Fruit fly (Drosophila melanogaster): ENCODE data around the gene lmgB.

Gene lmgB

dm6 chr2L:8511723-8512122, 16.7 kb downstream of the lmgB start, which contains the start of gene CG13096 (continued):
- peak; percentile 52 for TF ChIP-seq Dek (tag; optimal IDR thresholded peaks at IDR 0.05)
- TF ChIP-seq MBD-R2 (GFP tag; IDR thresholded peaks at IDR 0.05), result peak; percentile 84
- no peak for TF ChIP-seq ind (GFP tag; optimal IDR thresholded peaks at IDR 0.05)
- TF ChIP-seq Lim3 (GFP tag; IDR thresholded peaks at IDR 0.05), result no peak
- no peak for TF ChIP-seq schlank (tag; optimal IDR thresholded peaks at IDR 0.05)
- TF ChIP-seq E2f2 (GFP tag; IDR thresholded peaks at IDR 0.05), result peak; percentile 86
- no peak for TF ChIP-seq CG30431 (GFP tag; optimal IDR thresholded peaks at IDR 0.05)
- TF ChIP-seq CG9215 (GFP tag; IDR thresholded peaks at IDR 0.05), result no peak
- TF ChIP-seq tgo (GFP tag; IDR thresholded peaks at IDR 0.05), result no peak
- no peak for TF ChIP-seq CG12744 (GFP tag; optimal IDR thresholded peaks at IDR 0.05)
- no peak for TF ChIP-seq B-H1 (GFP tag; IDR thresholded peaks at IDR 0.05)
- no peak for TF ChIP-seq gce (GFP tag; IDR thresholded peaks at IDR 0.05)
- no peak for TF ChIP-seq CG11398 (GFP tag; optimal IDR thresholded peaks at IDR 0.05)
- TF ChIP-seq dmrt11E (tag; optimal IDR thresholded peaks at IDR 0.05), result no peak
- TF ChIP-seq Lhr (GFP tag; optimal IDR thresholded peaks at IDR 0.05), result peak; percentile 77
- TF ChIP-seq CG15696 (tag; optimal IDR thresholded peaks at IDR 0.05), result no peak
- no peak for TF ChIP-seq CG31365 (tag; optimal IDR thresholded peaks at IDR 0.05)
- TF ChIP-seq Nf-YA (GFP tag; IDR thresholded peaks at IDR 0.05), result no peak
- peak; percentile 53 for TF ChIP-seq gfzf (GFP tag; optimal IDR thresholded peaks at IDR 0.05)
- TF ChIP-seq sima (GFP tag; optimal IDR thresholded peaks at IDR 0.05), result no peak
- TF ChIP-seq CG17361 (GFP tag; IDR thresholded peaks at IDR 0.05), result no peak
- no peak for TF ChIP-seq ab (GFP tag; optimal IDR thresholded peaks at IDR 0.05)
- peak; percentile 99 for TF ChIP-seq Bgb (GFP tag; IDR thresholded peaks at IDR 0.05; ENCODE audit: partially characterized antibody)
- no peak for TF ChIP-seq Awh (GFP tag; IDR thresholded peaks at IDR 0.05)
- TF ChIP-seq tin (GFP tag; optimal IDR thresholded peaks at IDR 0.05), result peak; percentile 16
- TF ChIP-seq CG9932 (GFP tag; IDR thresholded peaks at IDR 0.05), result peak; percentile 77
- TF ChIP-seq kni (GFP tag; optimal IDR thresholded peaks at IDR 0.05), result no peak
- no peak for TF ChIP-seq CG8478 (optimal IDR thresholded peaks at IDR 0.05)
- TF ChIP-seq CG4730 (GFP tag; IDR thresholded peaks at IDR 0.05), result no peak
- no peak for TF ChIP-seq slp2 (GFP tag; optimal IDR thresholded peaks at IDR 0.05)
- TF ChIP-seq esg (GFP tag; conservative IDR thresholded peaks at IDR 0.05), result no peak
- TF ChIP-seq da (GFP tag; optimal IDR thresholded peaks at IDR 0.05), result no peak
- peak; percentile 72 for TF ChIP-seq CG12659 (GFP tag; optimal IDR thresholded peaks at IDR 0.05)
- no peak for TF ChIP-seq CG16815 (GFP tag; optimal IDR thresholded peaks at IDR 0.05)
- TF ChIP-seq CG13296 (GFP tag; optimal IDR thresholded peaks at IDR 0.05), result no peak
- no peak for TF ChIP-seq CG12071 (GFP tag; optimal IDR thresholded peaks at IDR 0.05)
- no peak for TF ChIP-seq gsb-n (tag; optimal IDR thresholded peaks at IDR 0.05)
- no peak for TF ChIP-seq lov (optimal IDR thresholded peaks at IDR 0.05)
- no peak for TF ChIP-seq lov (GFP tag; IDR thresholded peaks at IDR 0.05)
- TF ChIP-seq Hey (tag; optimal IDR thresholded peaks at IDR 0.05), result no peak
- no peak for TF ChIP-seq CG1832 (GFP tag; optimal IDR thresholded peaks at IDR 0.05)
- TF ChIP-seq ATbp (GFP tag; optimal IDR thresholded peaks at IDR 0.05), result no peak
- no peak for TF ChIP-seq abd-A (tag; optimal IDR thresholded peaks at IDR 0.05)
- peak; percentile 86 for TF ChIP-seq HmgZ (tag; optimal IDR thresholded peaks at IDR 0.05)
- TF ChIP-seq gem (tag; optimal IDR thresholded peaks at IDR 0.05), result no peak
- peak; percentile 71 for TF ChIP-seq nmo (GFP tag; optimal IDR thresholded peaks at IDR 0.05)
- no peak for TF ChIP-seq unpg (GFP tag; optimal IDR thresholded peaks at IDR 0.05)
- peak; percentile 27 for TF ChIP-seq zfh2 (GFP tag; optimal IDR thresholded peaks at IDR 0.05)
- no peak for TF ChIP-seq CG10209 (GFP tag; optimal IDR thresholded peaks at IDR 0.05)
- no peak for TF ChIP-seq CG11247 (GFP tag; IDR thresholded peaks at IDR 0.05)
- TF ChIP-seq CG1529 (GFP tag; optimal IDR thresholded peaks at IDR 0.05), result no peak
- no peak for TF ChIP-seq Meics (GFP tag; optimal IDR thresholded peaks at IDR 0.05)
- TF ChIP-seq CG1792 (GFP tag; optimal IDR thresholded peaks at IDR 0.05), result no peak
